Fruit fly (Drosophila melanogaster) whole organism, pupa: ENCODE measurements around the gene Gart.

Source experiments
- CG4496 ChIP-seq: fragments of 200-800 bp; sonication (Bioruptor generic); IDR thresholded peaks from 3 replicates; pipeline ENCODE4 v1.3.6; 2022; ENCODE audit warnings: missing biosample characterization, missing genetic modification characterization
- CG9948 ChIP-seq: fragments of 200-800 bp; sonication (Bioruptor generic); optimal IDR thresholded peaks from 2 replicates; lab custom pipeline; 2018; ENCODE audit warnings: missing biosample characterization, mild to moderate bottlenecking, missing genetic modification characterization, moderate library complexity

dm6 chr2L:7026988-7027908 is 3.5 kb upstream of the Gart start, which contains the start of the genes CG31908 and MME1:
- TF ChIP-seq CG4496 (GFP tag; lab: Robert Waterston, UW) (peak; percentile 42; the same call in 1 of the 3 replicates), CG9948 (tag; lab: Kevin White, UChicago) (peak; percentile 2)
